Fruit fly (Drosophila melanogaster) whole organism, wandering third instar larva: Measurements from ENCODE around the gene CG16813.
A peak's percentile ranks its signal among the peaks of the same experiment; 100 is the strongest.

Source experiments
- CrebA ChIP-seq: fragments of 200-800 bp; sonication (Bioruptor generic); optimal IDR thresholded peaks from 2 replicates; lab custom pipeline; 2016; ENCODE audit warnings: missing biosample characterization, mild to moderate bottlenecking, missing genetic modification characterization, borderline replicate concordance
- Dfd ChIP-seq: fragments of >200 bp; optimal IDR thresholded peaks from 2 replicates; lab custom pipeline; 2017; ENCODE audit warnings: missing biosample characterization, missing genetic modification characterization
- Hr83 ChIP-seq: fragments of 200-300 bp; sonication (Bioruptor generic); optimal IDR thresholded peaks from 2 replicates; lab custom pipeline; 2016; ENCODE audit warnings: missing biosample characterization, mild to moderate bottlenecking, missing genetic modification characterization, moderate library complexity; ENCODE audit not compliant: poor library complexity, severe bottlenecking
- Myc ChIP-seq: fragments of >200 bp; optimal IDR thresholded peaks from 2 replicates; lab custom pipeline; 2017
- dl ChIP-seq, 2 experiments: fragments of 175-275, 200-275 bp in 1 of 2; fragments of 200-275 bp in 1 of 2; sonication (Bioruptor generic); optimal IDR thresholded peaks; lab custom pipeline; 2018; ENCODE audit warnings: mild to moderate bottlenecking in 2 of 2, missing biosample characterization in 2 of 2, missing genetic modification characterization in 2 of 2, moderate library complexity in 2 of 2; ENCODE audit not compliant: partially characterized antibody in 2 of 2, insufficient read depth in 1 of 2
- dsf ChIP-seq: sonication (Bioruptor generic); optimal IDR thresholded peaks from 2 replicates; lab custom pipeline; 2016; ENCODE audit warnings: missing biosample characterization, missing genetic modification characterization, borderline replicate concordance
- sv ChIP-seq: fragments of 200-800 bp; sonication (Bioruptor generic); optimal IDR thresholded peaks from 3 replicates; lab custom pipeline; 2016; ENCODE audit warnings: missing biosample characterization, missing genetic modification characterization
- usp ChIP-seq: fragments of >200 bp; optimal IDR thresholded peaks from 2 replicates; lab custom pipeline; 2017; ENCODE audit warnings: missing biosample characterization, missing genetic modification characterization

Gene CG16813

DNA sequence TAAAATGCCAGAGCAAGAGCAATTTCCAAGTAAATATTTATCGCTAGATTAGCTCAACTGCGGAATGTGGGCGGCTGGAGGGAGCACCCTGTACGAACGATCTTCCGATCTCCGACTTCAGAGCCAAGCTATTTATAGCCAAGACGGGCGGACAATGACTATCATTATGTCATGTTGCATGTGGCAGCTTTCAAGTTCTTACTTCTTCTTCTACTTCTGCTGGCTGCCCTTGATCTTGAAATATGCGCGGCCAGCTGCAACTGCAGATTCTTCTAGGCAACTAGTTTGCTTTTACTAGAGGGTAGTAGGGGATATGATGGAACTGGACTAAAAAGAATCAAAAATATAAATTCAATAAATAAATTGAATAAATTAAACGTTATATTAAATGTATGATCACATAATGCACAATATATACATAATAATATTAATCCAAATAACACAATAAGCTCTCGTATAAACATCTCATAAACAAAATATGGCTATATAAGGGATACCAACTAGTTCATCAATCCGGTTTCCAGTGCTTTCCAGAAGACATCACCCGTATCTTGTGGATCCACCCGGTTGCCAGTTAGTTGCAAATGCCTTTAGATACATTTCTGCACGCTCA, 40.8 kb downstream of the CG16813 start:
- no peak for TF ChIP-seq usp (GFP tag; lab: Kevin White, UChicago)
- TF ChIP-seq Myc (lab: Kevin White, UChicago) = no peak
- TF ChIP-seq Hr83 = no peak
- no peak for TF ChIP-seq CrebA (GFP tag; lab: Kevin White, UChicago)
- TF ChIP-seq sv (GFP tag; lab: Kevin White, UChicago) = no peak
- TF ChIP-seq dsf = no peak

DNA sequence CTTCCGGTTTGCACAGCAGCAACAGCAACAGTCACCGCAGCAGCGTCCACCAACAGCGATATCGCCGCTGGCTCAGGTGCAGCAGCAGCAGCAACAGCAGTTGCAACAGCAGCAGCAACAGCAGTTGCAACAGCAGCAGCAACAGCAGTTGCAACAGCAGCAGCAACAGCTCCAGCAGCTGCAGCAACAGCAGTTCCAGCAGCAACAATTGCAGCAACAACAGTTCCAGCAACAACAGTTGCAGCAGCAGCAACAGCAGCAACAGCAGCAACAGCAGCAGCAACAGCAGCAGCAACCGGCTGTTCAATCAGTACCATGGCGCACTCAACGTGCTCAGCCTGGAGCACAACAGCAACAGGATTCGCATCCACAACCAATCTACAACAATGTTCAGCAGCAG, 45.2 kb downstream of the CG16813 start:
- peak; percentile 85 for TF ChIP-seq Dfd (GFP tag; lab: Kevin White, UChicago)
- no peak for TF ChIP-seq dl (GFP tag; optimal IDR thresholded peaks at IDR 0.05; lab: Kevin White, UChicago; ENCODE audit: insufficient read depth in 1 of 2, partially characterized antibody in 2 of 2)
